Fruit fly (Drosophila melanogaster) whole organism, embryonic: Measurements from ENCODE around the gene RpL37A.

ENCODE experiments used
- ATbp ChIP-seq: fragments of 200-800 bp; sonication (Bioruptor generic); optimal IDR thresholded peaks from 2 replicates; lab custom pipeline; 2017; ENCODE audit warnings: missing biosample characterization, mild to moderate bottlenecking, missing genetic modification characterization, missing genetic modification reagents
- BEAF-32 ChIP-seq: fragments of 200-800 bp; sonication (Bioruptor generic); optimal IDR thresholded peaks from 3 replicates; lab custom pipeline; 2017; ENCODE audit warnings: missing biosample characterization, missing genetic modification characterization, mild to moderate bottlenecking, moderate library complexity, missing genetic modification reagents
- CG10147 ChIP-seq: fragments of 200-800 bp; sonication (Bioruptor generic); optimal IDR thresholded peaks from 2 replicates; lab custom pipeline; 2019; ENCODE audit warnings: missing biosample characterization, mild to moderate bottlenecking, missing genetic modification characterization, moderate library complexity
- CG10274 ChIP-seq: fragments of 200-800 bp; sonication (Bioruptor generic); optimal IDR thresholded peaks from 3 replicates; lab custom pipeline; 2017; ENCODE audit warnings: missing biosample characterization, mild to moderate bottlenecking, missing genetic modification characterization
- CG10959 ChIP-seq: fragments of 200-800 bp; sonication (Bioruptor generic); IDR thresholded peaks from 2 replicates; pipeline ENCODE4 v1.3.6; 2022; ENCODE audit warnings: missing biosample characterization, missing genetic modification characterization
- CG11085 ChIP-seq: fragments of 200-800 bp; sonication (Bioruptor generic); IDR thresholded peaks from 2 replicates; pipeline ENCODE4 v1.3.6; 2022; ENCODE audit warnings: missing biosample characterization, missing genetic modification characterization
- CG18011 ChIP-seq: fragments of 200-800 bp; sonication (Bioruptor generic); optimal IDR thresholded peaks from 2 replicates; lab custom pipeline; 2017; ENCODE audit warnings: missing biosample characterization, missing genetic modification characterization, mild to moderate bottlenecking, moderate library complexity, missing genotype
- CG30020 ChIP-seq: fragments of 200-800 bp; optimal IDR thresholded peaks from 2 replicates; lab custom pipeline; 2019; ENCODE audit warnings: missing biosample characterization, mild to moderate bottlenecking, missing genetic modification characterization, moderate library complexity
- CG32767 ChIP-seq: fragments of 200-800 bp; sonication (Bioruptor generic); IDR thresholded peaks from 2 replicates; pipeline ENCODE4 v1.3.6; 2022; ENCODE audit warnings: missing biosample characterization, missing genetic modification characterization
- CG3281 ChIP-seq: fragments of 200-800 bp; sonication (Bioruptor generic); optimal IDR thresholded peaks from 3 replicates; lab custom pipeline; 2017; ENCODE audit warnings: missing biosample characterization, mild to moderate bottlenecking, missing genetic modification characterization
- CG34422 ChIP-seq: fragments of 200-800 bp; sonication (Bioruptor generic); IDR thresholded peaks from 3 replicates; pipeline ENCODE4 v1.3.6; 2022; ENCODE audit warnings: missing biosample characterization, missing genetic modification characterization
- CG3838 ChIP-seq: fragments of 200-800 bp; sonication (Bioruptor generic); optimal IDR thresholded peaks from 3 replicates; lab custom pipeline; 2016; ENCODE audit warnings: missing biosample characterization, missing genetic modification characterization
- CG4424 ChIP-seq: fragments of 200-800 bp; sonication (Bioruptor generic); optimal IDR thresholded peaks from 3 replicates; lab custom pipeline; 2016; ENCODE audit warnings: missing biosample characterization, missing genetic modification characterization
- CG5180 ChIP-seq: fragments of 200-800 bp; sonication (Bioruptor generic); optimal IDR thresholded peaks from 3 replicates; lab custom pipeline; 2017; ENCODE audit warnings: missing biosample characterization, missing genetic modification characterization, mild to moderate bottlenecking, moderate library complexity, missing genetic modification reagents
- CG6683 ChIP-seq: fragments of 200-800 bp; sonication (Bioruptor generic); optimal IDR thresholded peaks from 2 replicates; lab custom pipeline; 2017; ENCODE audit warnings: missing biosample characterization, mild to moderate bottlenecking, missing genetic modification characterization, missing genetic modification reagents
- CG6854 ChIP-seq: fragments of 200-800 bp; sonication (Bioruptor generic); optimal IDR thresholded peaks from 3 replicates; lab custom pipeline; 2017; ENCODE audit warnings: missing biosample characterization, mild to moderate bottlenecking, missing genetic modification characterization
- CG8388 ChIP-seq: fragments of 200-800 bp; sonication (Bioruptor generic); optimal IDR thresholded peaks from 2 replicates; lab custom pipeline; 2019; ENCODE audit warnings: missing biosample characterization, mild to moderate bottlenecking, missing genetic modification characterization, moderate library complexity
- CG9817 ChIP-seq: fragments of 200-800 bp; sonication (Bioruptor generic); optimal IDR thresholded peaks from 2 replicates; lab custom pipeline; 2018; ENCODE audit warnings: missing biosample characterization, mild to moderate bottlenecking, missing genetic modification characterization, moderate library complexity
- Camta ChIP-seq: fragments of 200-800 bp; sonication (Bioruptor generic); optimal IDR thresholded peaks from 2 replicates; lab custom pipeline; 2016; ENCODE audit warnings: missing biosample characterization, missing genetic modification characterization
- CrebB ChIP-seq: fragments of 200-800 bp; sonication (Bioruptor generic); optimal IDR thresholded peaks from 3 replicates; lab custom pipeline; 2018; ENCODE audit warnings: missing biosample characterization, mild to moderate bottlenecking, missing genetic modification characterization
- D ChIP-seq, 2 experiments: fragments of 200-800 bp in 1 of 2; fragments of >200 bp in 1 of 2; sonication (Bioruptor generic) in 1 of 2; optimal IDR thresholded peaks; 2 replicates in 1 of 2; 3 replicates in 1 of 2; lab custom pipeline; 2017; ENCODE audit warnings: mild to moderate bottlenecking in 1 of 2, missing biosample characterization in 1 of 2, missing genetic modification characterization in 1 of 2, missing genetic modification reagents in 1 of 2
- Doc2 ChIP-seq: fragments of 200-800 bp; sonication (Bioruptor generic); IDR thresholded peaks from 2 replicates; pipeline ENCODE4 v1.3.6; 2022; ENCODE audit warnings: missing biosample characterization, missing genetic modification characterization
- Ets97D ChIP-seq: fragments of 200-800 bp; sonication (Bioruptor generic); optimal IDR thresholded peaks from 3 replicates; lab custom pipeline; 2016; ENCODE audit warnings: missing biosample characterization, missing genetic modification characterization
- Gsc ChIP-seq: fragments of 200-800 bp; sonication (Bioruptor generic); IDR thresholded peaks from 2 replicates; pipeline ENCODE4 v1.3.6; 2022; ENCODE audit warnings: missing biosample characterization, missing genetic modification characterization
- Hmx ChIP-seq: fragments of 200-800 bp; sonication (Bioruptor generic); optimal IDR thresholded peaks from 2 replicates; lab custom pipeline; 2016; ENCODE audit warnings: missing biosample characterization, missing genetic modification characterization
- Lim3 ChIP-seq: fragments of 200-800 bp; sonication (Bioruptor generic); IDR thresholded peaks from 2 replicates; pipeline ENCODE4 v1.3.6; 2022; ENCODE audit warnings: missing biosample characterization, missing genetic modification characterization
- Max ChIP-seq: fragments of 200-800 bp; sonication (Bioruptor generic); optimal IDR thresholded peaks from 2 replicates; lab custom pipeline; 2016; ENCODE audit warnings: missing biosample characterization, mild to moderate bottlenecking, missing genetic modification characterization
- Nf-YC ChIP-seq: fragments of 200-800 bp; optimal IDR thresholded peaks from 3 replicates; lab custom pipeline; 2019; ENCODE audit warnings: missing biosample characterization, mild to moderate bottlenecking, missing genetic modification characterization, moderate library complexity
- Pdp1 ChIP-seq, 2 experiments: fragments of 200-800 bp; sonication (Bioruptor generic); optimal IDR thresholded peaks; 3 replicates each; lab custom pipeline; 2016; ENCODE audit warnings: missing biosample characterization in 2 of 2, missing genetic modification characterization in 2 of 2, mild to moderate bottlenecking in 1 of 2, moderate library complexity in 1 of 2
- Sin3A ChIP-seq: fragments of >200 bp; optimal IDR thresholded peaks from 2 replicates; lab custom pipeline; 2018
- Usf ChIP-seq: fragments of 200-800 bp; sonication (Bioruptor generic); optimal IDR thresholded peaks from 2 replicates; lab custom pipeline; 2017; ENCODE audit warnings: missing genotype, missing biosample characterization, missing genetic modification characterization
- dmrt11E ChIP-seq: fragments of 200-800 bp; sonication (Bioruptor generic); optimal IDR thresholded peaks from 3 replicates; lab custom pipeline; 2018; ENCODE audit warnings: missing biosample characterization, mild to moderate bottlenecking, missing genetic modification characterization, moderate library complexity
- ewg ChIP-seq: fragments of 200-800 bp; sonication (Bioruptor generic); optimal IDR thresholded peaks from 3 replicates; lab custom pipeline; 2017; ENCODE audit warnings: mild to moderate bottlenecking, missing biosample characterization, missing genetic modification reagents, missing genetic modification characterization
- exex ChIP-seq: fragments of 200-800 bp; sonication (Bioruptor generic); optimal IDR thresholded peaks from 4 replicates; lab custom pipeline; 2018; ENCODE audit warnings: missing biosample characterization, mild to moderate bottlenecking, missing genetic modification characterization, moderate library complexity
- fd96Cb ChIP-seq: fragments of 200-800 bp; sonication (Bioruptor generic); optimal IDR thresholded peaks from 2 replicates; lab custom pipeline; 2018; ENCODE audit warnings: missing biosample characterization, mild to moderate bottlenecking, missing genetic modification characterization, moderate library complexity
- gce ChIP-seq: fragments of 200-800 bp; sonication (Bioruptor generic); IDR thresholded peaks from 3 replicates; pipeline ENCODE4 v1.3.6; 2022; ENCODE audit warnings: missing biosample characterization, missing genetic modification characterization
- gsb ChIP-seq: fragments of 200-800 bp; sonication (Bioruptor generic); IDR thresholded peaks from 2 replicates; pipeline ENCODE4 v1.3.6; 2022; ENCODE audit warnings: missing biosample characterization, missing genetic modification characterization
- maf-S ChIP-seq: fragments of 200-800 bp; sonication (Bioruptor generic); optimal IDR thresholded peaks from 2 replicates; lab custom pipeline; 2016; ENCODE audit warnings: missing biosample characterization, missing genetic modification characterization
- mld ChIP-seq: fragments of 200-800 bp; sonication (Bioruptor generic); IDR thresholded peaks from 3 replicates; pipeline ENCODE4 v1.3.6; 2022; ENCODE audit warnings: missing biosample characterization, missing genetic modification characterization; ENCODE audit not compliant: partially characterized antibody
- onecut ChIP-seq: fragments of 200-800 bp; sonication (Bioruptor generic); IDR thresholded peaks from 2 replicates; pipeline ENCODE4 v1.3.6; 2022; ENCODE audit warnings: missing biosample characterization, missing genetic modification characterization
- pzg ChIP-seq: fragments of 200-800 bp; sonication (Bioruptor generic); optimal IDR thresholded peaks from 3 replicates; lab custom pipeline; 2018; ENCODE audit warnings: missing biosample characterization, mild to moderate bottlenecking, missing genetic modification characterization, moderate library complexity
- row ChIP-seq: fragments of 200-800 bp; sonication (Bioruptor generic); IDR thresholded peaks from 3 replicates; pipeline ENCODE4 v1.3.6; 2022; ENCODE audit warnings: missing biosample characterization, missing genetic modification characterization
- sens ChIP-seq: fragments of 200-800 bp; sonication (Bioruptor generic); peaks from one replicate; lab custom pipeline; 2016; ENCODE audit warnings: missing biosample characterization, missing genetic modification characterization
- shn ChIP-seq: fragments of 200-800 bp; sonication (Bioruptor generic); optimal IDR thresholded peaks from 3 replicates; lab custom pipeline; 2016; ENCODE audit warnings: missing biosample characterization, missing genetic modification characterization
- sim ChIP-seq: fragments of 200-800 bp; sonication (Bioruptor generic); IDR thresholded peaks from 2 replicates; pipeline ENCODE4 v1.3.6; 2022; ENCODE audit warnings: missing biosample characterization, missing genetic modification characterization
- sisA ChIP-seq: fragments of 200-800 bp; sonication (Bioruptor generic); IDR thresholded peaks from 2 replicates; pipeline ENCODE4 v1.3.6; 2022; ENCODE audit warnings: missing biosample characterization, missing genetic modification characterization
- sr ChIP-seq: fragments of 200-800 bp; sonication (Bioruptor generic); IDR thresholded peaks from 3 replicates; pipeline ENCODE4 v1.3.6; 2022; ENCODE audit warnings: missing biosample characterization, missing genetic modification characterization
- tup ChIP-seq: fragments of 200-800 bp; sonication (Bioruptor generic); optimal IDR thresholded peaks from 2 replicates; lab custom pipeline; 2016; ENCODE audit warnings: missing biosample characterization, mild to moderate bottlenecking, missing genetic modification characterization, moderate library complexity
- wek ChIP-seq: fragments of 200-800 bp; sonication (Bioruptor generic); optimal IDR thresholded peaks from 3 replicates; lab custom pipeline; 2018; ENCODE audit warnings: missing biosample characterization, mild to moderate bottlenecking, missing genetic modification characterization, moderate library complexity
- z ChIP-seq: fragments of 200-800 bp; sonication (Bioruptor generic); IDR thresholded peaks from 3 replicates; pipeline ENCODE4 v1.3.6; 2022; ENCODE audit warnings: missing biosample characterization, missing genetic modification characterization

Gene RpL37A

dm6 chr2L:5092992-5093695 is 22.4 kb downstream of the RpL37A start, which contains the start of gene Pgant5 (continued):
- TF ChIP-seq wek (GFP tag; lab: Kevin White, UChicago) (peak; percentile 25), sens (GFP tag; lab: Kevin White, UChicago) (peak; percentile 80), fd96Cb (tag; lab: Kevin White, UChicago) (no peak), gce (no peak), Nf-YC (peak; percentile 73), exex (tag; lab: Kevin White, UChicago) (peak; percentile 15), BEAF-32 (GFP tag; lab: Kevin White, UChicago) (no peak), CG10274 (no peak), CG5180 (GFP tag; lab: Kevin White, UChicago) (peak; percentile 30), sr (GFP tag; lab: Robert Waterston, UW) (no peak), CG11085 (GFP tag; lab: Robert Waterston, UW) (no peak), Camta (GFP tag; lab: Kevin White, UChicago) (no peak), CG10147 (GFP tag; lab: Kevin White, UChicago) (no peak), Lim3 (GFP tag; lab: Robert Waterston, UW) (no peak), Hmx (no peak), pzg (GFP tag; lab: Kevin White, UChicago) (peak; percentile 36), shn (GFP tag; lab: Kevin White, UChicago) (no peak), ewg (GFP tag; lab: Kevin White, UChicago) (peak; percentile 35), CG8388 (no peak), z (0 out of 3 replicates have a peak, but pooled peaks have one; percentile 17), Doc2 (GFP tag; lab: Robert Waterston, UW) (no peak), Gsc (GFP tag; lab: Robert Waterston, UW) (no peak), maf-S (GFP tag; lab: Kevin White, UChicago) (no peak), ATbp (GFP tag; lab: Kevin White, UChicago) (no peak), Usf (no peak), sisA (GFP tag; lab: Robert Waterston, UW) (no peak), CG6683 (GFP tag; lab: Kevin White, UChicago) (no peak), CG32767 (GFP tag; lab: Robert Waterston, UW) (no peak), D (optimal IDR thresholded peaks at IDR 0.05; lab: Kevin White, UChicago) (peak; percentile 80), D (GFP tag; optimal IDR thresholded peaks at IDR 0.05; lab: Kevin White, UChicago) (no peak), onecut (GFP tag; lab: Robert Waterston, UW) (no peak), dmrt11E (tag; lab: Kevin White, UChicago) (no peak), CG6854 (no peak), gsb (GFP tag; lab: Robert Waterston, UW) (no peak), CG30020 (tag; lab: Kevin White, UChicago) (no peak), Sin3A (no peak), row (GFP tag; lab: Robert Waterston, UW) (peak; percentile 36; the same call in 2 of the 3 replicates), Max (GFP tag; lab: Kevin White, UChicago) (no peak), tup (GFP tag; lab: Kevin White, UChicago) (no peak), Ets97D (GFP tag; lab: Kevin White, UChicago) (no peak), CG10959 (GFP tag; lab: Robert Waterston, UW) (no peak), mld (GFP tag; lab: Robert Waterston, UW) (no peak), CG9817 (tag; lab: Kevin White, UChicago) (no peak), CG34422 (GFP tag; lab: Robert Waterston, UW) (0 out of 3 replicates have a peak, but pooled peaks have one; percentile 40), CG3281 (GFP tag; lab: Kevin White, UChicago) (peak; percentile 52), CG18011 (GFP tag; lab: Kevin White, UChicago) (no peak), CG3838 (GFP tag; lab: Kevin White, UChicago) (no peak), CG4424 (GFP tag; lab: Kevin White, UChicago) (peak; percentile 23), CrebB (tag; lab: Kevin White, UChicago) (peak; percentile 19), Pdp1 (GFP tag; optimal IDR thresholded peaks at IDR 0.05; lab: Kevin White, UChicago) (peak in 1 of 2 experiments; percentile 29), sim (GFP tag; lab: Robert Waterston, UW) (no peak)
